Worm (Caenorhabditis elegans) whole organism, early embryonic: ENCODE measurements around the gene ugt-56.

Experiments
- B0310.2 ChIP-seq: sonication (generic microtip); optimal IDR thresholded peaks from 2 replicates; lab custom pipeline; 2016; ENCODE audit warnings: mild to moderate bottlenecking, missing genetic modification characterization, missing compliant biosample characterization
- F13C5.2 ChIP-seq: sonication (generic microtip); optimal IDR thresholded peaks from 2 replicates; lab custom pipeline; 2017; ENCODE audit warnings: mild to moderate bottlenecking, missing genetic modification characterization, inconsistent platforms, missing compliant biosample characterization
- aly-1 ChIP-seq: sonication (generic microtip); optimal IDR thresholded peaks from 2 replicates; lab custom pipeline; 2016; ENCODE audit warnings: missing genetic modification characterization, missing compliant biosample characterization
- ama-1 ChIP-seq: fragments of 150-350 bp; optimal IDR thresholded peaks from 2 replicates; lab custom pipeline; 2014
- ceh-13 ChIP-seq: fragments of 200-800 bp; sonication (Bioruptor generic); optimal IDR thresholded peaks from 2 replicates; lab custom pipeline; 2018; ENCODE audit warnings: mild to moderate bottlenecking, missing genetic modification characterization, missing compliant biosample characterization
- ceh-36 ChIP-seq: sonication (generic microtip); optimal IDR thresholded peaks from 2 replicates; lab custom pipeline; 2016; ENCODE audit warnings: missing genetic modification characterization, inconsistent platforms, missing compliant biosample characterization
- ets-7 ChIP-seq: sonication (generic microtip); optimal IDR thresholded peaks from 2 replicates; lab custom pipeline; 2016; ENCODE audit warnings: missing genotype, missing genetic modification characterization, missing compliant biosample characterization
- flt-1 ChIP-seq: fragments of 200-800 bp; sonication (Bioruptor generic); IDR thresholded peaks from 2 replicates; pipeline ENCODE4 v1.3.6; 2022; ENCODE audit warnings: missing genetic modification characterization, missing compliant biosample characterization
- hmbx-1 ChIP-seq: sonication (generic microtip); optimal IDR thresholded peaks from 2 replicates; lab custom pipeline; 2016; ENCODE audit warnings: mild to moderate bottlenecking, missing genetic modification characterization, missing compliant biosample characterization
- hmg-4 ChIP-seq: fragments of 200-800 bp; sonication (Bioruptor generic); optimal IDR thresholded peaks from 2 replicates; lab custom pipeline; 2018; ENCODE audit warnings: mild to moderate bottlenecking, missing genetic modification characterization, missing compliant biosample characterization
- hnd-1 ChIP-seq: sonication (generic microtip); optimal IDR thresholded peaks from 2 replicates; lab custom pipeline; 2016; ENCODE audit warnings: missing genetic modification characterization, missing compliant biosample characterization
- pes-1 ChIP-seq: fragments of 200-800 bp; sonication (Bioruptor generic); IDR thresholded peaks from 2 replicates; pipeline ENCODE4 v1.3.6; 2022; ENCODE audit warnings: missing genetic modification reagents, missing genetic modification characterization, missing compliant biosample characterization
- scrt-1 ChIP-seq: fragments of 200-800 bp; sonication (Bioruptor generic); IDR thresholded peaks from 2 replicates; pipeline ENCODE4 v1.3.6; 2022; ENCODE audit warnings: missing genetic modification characterization, missing compliant biosample characterization
- sea-1 ChIP-seq: fragments of 200-800 bp; sonication (Bioruptor generic); conservative IDR thresholded peaks from 2 replicates; pipeline ENCODE4 v1.3.6; 2022; ENCODE audit warnings: missing genetic modification characterization, missing compliant biosample characterization
- tbx-11 ChIP-seq: fragments of 200-800 bp; sonication (Bioruptor generic); IDR thresholded peaks from 2 replicates; pipeline ENCODE4 v1.3.6; 2022; ENCODE audit warnings: missing genetic modification characterization, missing compliant biosample characterization
- tbx-37 ChIP-seq: fragments of 200-800 bp; sonication (Bioruptor generic); conservative IDR thresholded peaks from 2 replicates; pipeline ENCODE4 v1.3.6; 2022; ENCODE audit warnings: missing genetic modification reagents, missing genetic modification characterization, missing compliant biosample characterization
- tra-4 ChIP-seq: sonication (generic microtip); optimal IDR thresholded peaks from 2 replicates; lab custom pipeline; 2017; ENCODE audit warnings: missing genetic modification characterization, missing compliant biosample characterization

The ugt-56 gene

ce11 chrV:12283187-12283586, 24.4 kb downstream of the ugt-56 start, which contains the start of gene F55C5.10:
TSS of gene F55C5.10 (plus strand) at chrV:12283487.
- no peak for TF ChIP-seq pes-1 (GFP tag; lab: Robert Waterston, UW)
- TF ChIP-seq F13C5.2 (tag; lab: Kevin White, UChicago), result no peak
- TF ChIP-seq tra-4 (tag; lab: Kevin White, UChicago), result no peak
- no peak for TF ChIP-seq ceh-13 (GFP tag; lab: Kevin White, UChicago)
- no peak for TF ChIP-seq ama-1 (lab: Kevin White, UChicago)
- TF ChIP-seq aly-1 (tag; lab: Kevin White, UChicago), result no peak
- TF ChIP-seq tbx-11 (GFP tag; lab: Robert Waterston, UW), result no peak
- no peak for TF ChIP-seq hnd-1 (tag; lab: Kevin White, UChicago)
- TF ChIP-seq ets-7 (tag; lab: Kevin White, UChicago), result no peak
- TF ChIP-seq flt-1 (GFP tag; lab: Robert Waterston, UW), result no peak
- TF ChIP-seq scrt-1, result no peak
- no peak for TF ChIP-seq sea-1 (GFP tag; lab: Robert Waterston, UW)
- TF ChIP-seq ceh-36 (tag; lab: Kevin White, UChicago), result no peak
- TF ChIP-seq hmbx-1 (tag; lab: Kevin White, UChicago), result no peak
- TF ChIP-seq B0310.2 (tag; lab: Kevin White, UChicago), result no peak

- TF ChIP-seq hmg-4 (GFP tag; lab: Kevin White, UChicago) (no peak), hnd-1 (tag; lab: Kevin White, UChicago) (no peak), ceh-13 (GFP tag; lab: Kevin White, UChicago) (no peak), scrt-1 (no peak), ets-7 (tag; lab: Kevin White, UChicago) (no peak), F13C5.2 (tag; lab: Kevin White, UChicago) (no peak), aly-1 (tag; lab: Kevin White, UChicago) (no peak), tbx-11 (GFP tag; lab: Robert Waterston, UW) (no peak), sea-1 (GFP tag; lab: Robert Waterston, UW) (no peak), hmbx-1 (tag; lab: Kevin White, UChicago) (no peak), ceh-36 (tag; lab: Kevin White, UChicago) (no peak), ama-1 (lab: Kevin White, UChicago) (no peak), tra-4 (tag; lab: Kevin White, UChicago) (no peak), pes-1 (GFP tag; lab: Robert Waterston, UW) (no peak), B0310.2 (tag; lab: Kevin White, UChicago) (no peak)
Observed at ce11 chrV:12287667-12288066, 28.9 kb downstream of the ugt-56 start.

- TF ChIP-seq hmbx-1 (tag; lab: Kevin White, UChicago), result no peak
Observed at ce11 chrV:12288577-12288976, 29.8 kb downstream of the ugt-56 start, which contains the start of gene rskd-1. TSS of gene rskd-1 (minus strand) at chrV:12288615.

- TF ChIP-seq tra-4 (tag; lab: Kevin White, UChicago), result no peak
- TF ChIP-seq ets-7 (tag; lab: Kevin White, UChicago), result no peak
- TF ChIP-seq B0310.2 (tag; lab: Kevin White, UChicago), result peak; percentile 28
- TF ChIP-seq hmbx-1 (tag; lab: Kevin White, UChicago), result no peak
- TF ChIP-seq flt-1 (GFP tag; lab: Robert Waterston, UW), result peak; percentile 74
- peak; percentile 70 for TF ChIP-seq hmg-4 (GFP tag; lab: Kevin White, UChicago)
- peak; percentile 80 for TF ChIP-seq pes-1 (GFP tag; lab: Robert Waterston, UW)
- peak; percentile 42; the same call in 1 of the 2 replicates for TF ChIP-seq tbx-11 (GFP tag; lab: Robert Waterston, UW)
- 0 out of 2 replicates have a peak, but pooled peaks have one; percentile 56 for TF ChIP-seq scrt-1
- no peak for TF ChIP-seq ama-1 (lab: Kevin White, UChicago)
- TF ChIP-seq hnd-1 (tag; lab: Kevin White, UChicago), result peak; percentile 39
- peak; percentile 89 for TF ChIP-seq F13C5.2 (tag; lab: Kevin White, UChicago)
- TF ChIP-seq tbx-37 (GFP tag; lab: Robert Waterston, UW), result 0 out of 2 replicates have a peak, but pooled peaks have one; percentile 17
- peak; percentile 29 for TF ChIP-seq ceh-36 (tag; lab: Kevin White, UChicago)
Observed at ce11 chrV:12291587-12291986, 32.8 kb downstream of the ugt-56 start, which contains the start of the genes srpa-68 and srh-16. TSS of gene srpa-68 (minus strand) at chrV:12291658. TSS of gene srh-16 (plus strand) at chrV:12291861.

ce11 chrV:12294091-12294490, 35.3 kb downstream of the ugt-56 start:
- no peak for TF ChIP-seq aly-1 (tag; lab: Kevin White, UChicago)
- no peak for TF ChIP-seq hmbx-1 (tag; lab: Kevin White, UChicago)
- no peak for TF ChIP-seq hmg-4 (GFP tag; lab: Kevin White, UChicago)
- TF ChIP-seq hnd-1 (tag; lab: Kevin White, UChicago), result no peak
- no peak for TF ChIP-seq ama-1 (lab: Kevin White, UChicago)
- TF ChIP-seq tbx-37 (GFP tag; lab: Robert Waterston, UW), result no peak
- TF ChIP-seq ceh-13 (GFP tag; lab: Kevin White, UChicago), result no peak
- no peak for TF ChIP-seq pes-1 (GFP tag; lab: Robert Waterston, UW)
- no peak for TF ChIP-seq F13C5.2 (tag; lab: Kevin White, UChicago)

ce11 chrV:12295015-12295414, 36.2 kb downstream of the ugt-56 start:
- TF ChIP-seq pes-1 (GFP tag; lab: Robert Waterston, UW) (no peak), hmg-4 (GFP tag; lab: Kevin White, UChicago) (peak; percentile 2)

ce11 chrV:12295520-12295919, 36.7 kb downstream of the ugt-56 start:
- TF ChIP-seq scrt-1 (no peak), tbx-11 (GFP tag; lab: Robert Waterston, UW) (no peak), sea-1 (GFP tag; lab: Robert Waterston, UW) (no peak), ceh-36 (tag; lab: Kevin White, UChicago) (no peak), aly-1 (tag; lab: Kevin White, UChicago) (no peak), tbx-37 (GFP tag; lab: Robert Waterston, UW) (no peak), flt-1 (GFP tag; lab: Robert Waterston, UW) (no peak), tra-4 (tag; lab: Kevin White, UChicago) (no peak), ceh-13 (GFP tag; lab: Kevin White, UChicago) (no peak), ama-1 (lab: Kevin White, UChicago) (no peak), F13C5.2 (tag; lab: Kevin White, UChicago) (no peak), hnd-1 (tag; lab: Kevin White, UChicago) (no peak), B0310.2 (tag; lab: Kevin White, UChicago) (no peak), hmbx-1 (tag; lab: Kevin White, UChicago) (no peak)
